Fruit fly (Drosophila melanogaster) whole organism, adult: ENCODE results near the gene vig.

ENCODE experiments used
- CG12768 ChIP-seq: fragments of 200-800 bp; sonication (Bioruptor generic); optimal IDR thresholded peaks from 2 replicates; lab custom pipeline; 2017; ENCODE audit warnings: missing biosample characterization, missing genetic modification characterization, mild to moderate bottlenecking, moderate library complexity, missing genetic modification reagents
- CG14711 ChIP-seq: fragments of 200-800 bp; sonication (Bioruptor generic); optimal IDR thresholded peaks from 2 replicates; lab custom pipeline; 2018; ENCODE audit warnings: missing biosample characterization, mild to moderate bottlenecking, missing genetic modification characterization, moderate library complexity
- CG1620 ChIP-seq: fragments of 200-800 bp; sonication (Bioruptor generic); optimal IDR thresholded peaks from 2 replicates; lab custom pipeline; 2016; ENCODE audit warnings: missing biosample characterization, missing genetic modification characterization
- CG5204 ChIP-seq: fragments of 200-800 bp; sonication (Bioruptor generic); optimal IDR thresholded peaks from 2 replicates; lab custom pipeline; 2016; ENCODE audit warnings: missing biosample characterization, missing genetic modification characterization
- CG7101 ChIP-seq: fragments of 200-800 bp; sonication (Bioruptor generic); optimal IDR thresholded peaks from 2 replicates; lab custom pipeline; 2018; ENCODE audit warnings: missing biosample characterization, mild to moderate bottlenecking, missing genetic modification characterization, moderate library complexity
- Clk ChIP-seq: fragments of 200-800 bp; sonication (Bioruptor generic); optimal IDR thresholded peaks from 2 replicates; lab custom pipeline; 2017; ENCODE audit warnings: missing biosample characterization, missing genetic modification characterization
- Crg-1 ChIP-seq: fragments of 200-800 bp; sonication (Bioruptor generic); optimal IDR thresholded peaks from 2 replicates; lab custom pipeline; 2016; ENCODE audit warnings: missing biosample characterization, missing genetic modification characterization
- Hr96 ChIP-seq: fragments of 200-800 bp; sonication (Bioruptor generic); optimal IDR thresholded peaks from 2 replicates; lab custom pipeline; 2016; ENCODE audit warnings: missing biosample characterization, missing genetic modification characterization
- bab1 ChIP-seq: fragments of 200-800 bp; sonication (Bioruptor generic); optimal IDR thresholded peaks from 3 replicates; lab custom pipeline; 2019; ENCODE audit warnings: missing biosample characterization, mild to moderate bottlenecking, missing genetic modification characterization, moderate library complexity
- cic ChIP-seq: fragments of 200-800 bp; sonication (Bioruptor generic); optimal IDR thresholded peaks from 2 replicates; lab custom pipeline; 2017; ENCODE audit warnings: missing biosample characterization, mild to moderate bottlenecking, missing genetic modification characterization, moderate library complexity
- cnc ChIP-seq, 2 experiments: fragments of >200 bp; optimal IDR thresholded peaks; 2 replicates each; lab custom pipeline; 2017
- kay ChIP-seq: fragments of 200-800 bp; sonication (Bioruptor generic); peaks from one replicate; lab custom pipeline; 2016; ENCODE audit warnings: missing biosample characterization, missing genetic modification characterization, borderline replicate concordance
- pad ChIP-seq: fragments of 200-800 bp; sonication (Bioruptor generic); optimal IDR thresholded peaks from 3 replicates; lab custom pipeline; 2017; ENCODE audit warnings: missing biosample characterization, missing genetic modification characterization, mild to moderate bottlenecking, moderate library complexity, missing genetic modification reagents

- TF ChIP-seq CG1620 (GFP tag; lab: Kevin White, UChicago) (peak; percentile 60), kay (GFP tag; lab: Kevin White, UChicago) (no peak), Hr96 (GFP tag; lab: Kevin White, UChicago) (no peak), Clk (GFP tag; lab: Kevin White, UChicago) (peak; percentile 75), bab1 (peak; percentile 61), CG7101 (tag; lab: Kevin White, UChicago) (peak; percentile 54), cic (GFP tag; lab: Kevin White, UChicago) (peak; percentile 92), CG14711 (tag; lab: Kevin White, UChicago) (peak; percentile 60), pad (GFP tag; lab: Kevin White, UChicago) (peak; percentile 42), cnc (optimal IDR thresholded peaks at IDR 0.05; lab: Kevin White, UChicago) (no peak), Crg-1 (GFP tag; lab: Kevin White, UChicago) (peak; percentile 67), CG12768 (no peak), CG5204 (GFP tag; lab: Kevin White, UChicago) (no peak)
Observed at dm6 chr2L:15067832-15068231, 2.3 kb downstream of the vig start.
